Worm (Caenorhabditis elegans) whole organism, L1 larva: ENCODE measurements around the gene mca-1.

ENCODE experiments used
- C04F5.9 ChIP-seq: sonication (generic microtip); optimal IDR thresholded peaks from 2 replicates; lab custom pipeline; 2016; ENCODE audit warnings: missing genetic modification characterization, missing compliant biosample characterization
- C16A3.4 ChIP-seq: fragments of 150-350 bp; optimal IDR thresholded peaks from 2 replicates; lab custom pipeline; 2014; ENCODE audit warnings: missing biosample characterization, missing genetic modification characterization
- F16B12.6 ChIP-seq: fragments of 150-350 bp; optimal IDR thresholded peaks from 2 replicates; lab custom pipeline; 2014; ENCODE audit warnings: missing biosample characterization, missing genetic modification characterization
- Y116A8C.19 ChIP-seq: sonication (generic microtip); optimal IDR thresholded peaks from 2 replicates; lab custom pipeline; 2016; ENCODE audit warnings: missing compliant biosample characterization, missing genetic modification characterization, borderline replicate concordance
- aha-1 ChIP-seq: fragments of 150-350 bp; optimal IDR thresholded peaks from 2 replicates; lab custom pipeline; 2014; ENCODE audit warnings: missing biosample characterization, missing genetic modification characterization
- aly-2 ChIP-seq: fragments of 150-350 bp; optimal IDR thresholded peaks from 2 replicates; lab custom pipeline; 2014; ENCODE audit warnings: missing biosample characterization, missing genetic modification characterization
- ceh-8 ChIP-seq: fragments of 200-800 bp; sonication (Bioruptor generic); optimal IDR thresholded peaks from 2 replicates; lab custom pipeline; 2018; ENCODE audit warnings: mild to moderate bottlenecking, missing genetic modification characterization, moderate library complexity, missing compliant biosample characterization
- ceh-88 ChIP-seq: fragments of 200-800 bp; sonication (Bioruptor generic); IDR thresholded peaks from 2 replicates; pipeline ENCODE4 v1.3.6; 2022; ENCODE audit warnings: missing genetic modification characterization, missing compliant biosample characterization
- ceh-90 ChIP-seq: sonication (generic microtip); optimal IDR thresholded peaks from 2 replicates; lab custom pipeline; 2016; ENCODE audit warnings: missing genetic modification characterization, missing compliant biosample characterization
- dpl-1 ChIP-seq, 3 experiments: fragments of 150-350 bp in 2 of 3; sonication (generic microtip) in 1 of 3; optimal IDR thresholded peaks; 2 replicates each; lab custom pipeline; 2014 to 2017; ENCODE audit warnings: missing biosample characterization in 3 of 3, missing genetic modification characterization in 3 of 3, missing genetic modification reagents in 3 of 3
- elt-2 ChIP-seq: sonication (generic microtip); optimal IDR thresholded peaks from 2 replicates; lab custom pipeline; 2016; ENCODE audit warnings: missing genetic modification characterization, mild to moderate bottlenecking, inconsistent platforms, missing compliant biosample characterization, missing genetic modification reagents
- elt-3 ChIP-seq, 6 experiments: fragments of 150-350 bp in 1 of 6; sonication (generic microtip); optimal IDR thresholded peaks; 2 replicates each; lab custom pipeline; 2017 to 2018; ENCODE audit warnings: missing biosample characterization in 6 of 6, missing genetic modification characterization in 6 of 6, inconsistent platforms in 1 of 6
- fkh-10 ChIP-seq: sonication (generic microtip); optimal IDR thresholded peaks from 2 replicates; lab custom pipeline; 2017; ENCODE audit warnings: missing biosample characterization, missing genetic modification reagents, missing genetic modification characterization
- hlh-17 ChIP-seq: fragments of 200-800 bp; sonication (Bioruptor generic); optimal IDR thresholded peaks from 2 replicates; lab custom pipeline; 2018; ENCODE audit warnings: missing genetic modification characterization, mild to moderate bottlenecking, missing compliant biosample characterization, moderate library complexity, borderline replicate concordance
- hpl-2 ChIP-seq: fragments of 150-350 bp; optimal IDR thresholded peaks from 2 replicates; lab custom pipeline; 2014; ENCODE audit warnings: missing biosample characterization, missing genetic modification reagents, missing genetic modification characterization
- isw-1 ChIP-seq: fragments of 200-800 bp; sonication (Bioruptor generic); IDR thresholded peaks from 2 replicates; pipeline ENCODE4 v1.3.6; 2022; ENCODE audit warnings: missing genetic modification characterization, missing compliant biosample characterization
- lin-14 ChIP-seq: fragments of 200-800 bp; sonication (Bioruptor generic); optimal IDR thresholded peaks from 2 replicates; lab custom pipeline; 2018; ENCODE audit warnings: mild to moderate bottlenecking, missing genetic modification characterization, moderate library complexity, missing compliant biosample characterization
- lin-15B ChIP-seq: fragments of 150-350 bp; sonication (generic microtip); optimal IDR thresholded peaks from 3 replicates; lab custom pipeline; 2014; ENCODE audit warnings: missing biosample characterization, missing genetic modification characterization
- lsy-2 ChIP-seq, 2 experiments: fragments of 150-350 bp; optimal IDR thresholded peaks; 2 replicates each; lab custom pipeline; 2014; ENCODE audit warnings: missing biosample characterization in 2 of 2, missing genetic modification characterization in 2 of 2
- mab-9 ChIP-seq: fragments of 200-800 bp; sonication (Bioruptor generic); IDR thresholded peaks from 2 replicates; pipeline ENCODE4 v1.3.6; 2022; ENCODE audit warnings: missing genetic modification reagents, missing genetic modification characterization, missing compliant biosample characterization
- mep-1 ChIP-seq: fragments of 150-350 bp; optimal IDR thresholded peaks from 2 replicates; lab custom pipeline; 2014; ENCODE audit warnings: missing biosample characterization, missing genetic modification characterization
- nhr-20 ChIP-seq: sonication (generic microtip); optimal IDR thresholded peaks from 2 replicates; lab custom pipeline; 2016; ENCODE audit warnings: mild to moderate bottlenecking, missing genetic modification characterization, missing compliant biosample characterization
- nhr-28 ChIP-seq: fragments of 150-350 bp; optimal IDR thresholded peaks from 2 replicates; lab custom pipeline; 2014; ENCODE audit warnings: missing biosample characterization, missing genetic modification characterization
- nhr-47 ChIP-seq: sonication (generic microtip); optimal IDR thresholded peaks from 2 replicates; lab custom pipeline; 2016; ENCODE audit warnings: mild to moderate bottlenecking, missing genetic modification characterization, moderate library complexity, missing compliant biosample characterization
- nhr-71 ChIP-seq: sonication (generic microtip); optimal IDR thresholded peaks from 2 replicates; lab custom pipeline; 2016; ENCODE audit warnings: mild to moderate bottlenecking, missing genetic modification characterization, moderate library complexity, missing compliant biosample characterization
- nhr-76 ChIP-seq: sonication (generic microtip); optimal IDR thresholded peaks from 2 replicates; lab custom pipeline; 2017; ENCODE audit warnings: missing biosample characterization, missing genetic modification characterization
- nhr-84 ChIP-seq: sonication (generic microtip); optimal IDR thresholded peaks from 2 replicates; lab custom pipeline; 2017; ENCODE audit warnings: missing biosample characterization, missing genetic modification characterization
- nhr-85 ChIP-seq: sonication (generic microtip); peaks from one replicate; lab custom pipeline; 2016; ENCODE audit warnings: missing genetic modification characterization, inconsistent platforms, missing compliant biosample characterization
- pax-3 ChIP-seq: fragments of 200-800 bp; sonication (Bioruptor generic); optimal IDR thresholded peaks from 2 replicates; lab custom pipeline; 2018; ENCODE audit warnings: mild to moderate bottlenecking, missing genetic modification characterization, moderate library complexity, missing compliant biosample characterization
- pqm-1 ChIP-seq: sonication (generic microtip); optimal IDR thresholded peaks from 3 replicates; lab custom pipeline; 2017; ENCODE audit warnings: missing biosample characterization, missing genetic modification characterization
- sox-4 ChIP-seq: sonication (generic microtip); optimal IDR thresholded peaks from 2 replicates; lab custom pipeline; 2016; ENCODE audit warnings: missing genetic modification characterization, missing compliant biosample characterization
- swsn-7 ChIP-seq: sonication (generic microtip); optimal IDR thresholded peaks from 2 replicates; lab custom pipeline; 2016; ENCODE audit warnings: missing genetic modification characterization, missing compliant biosample characterization
- tbx-2 ChIP-seq: sonication (generic microtip); optimal IDR thresholded peaks from 2 replicates; lab custom pipeline; 2016; ENCODE audit warnings: missing genetic modification characterization, missing compliant biosample characterization
- unc-30 ChIP-seq: sonication (generic microtip); optimal IDR thresholded peaks from 2 replicates; lab custom pipeline; 2017; ENCODE audit warnings: missing biosample characterization, missing genetic modification characterization
- unc-86 ChIP-seq: sonication (generic microtip); optimal IDR thresholded peaks from 2 replicates; lab custom pipeline; 2016; ENCODE audit warnings: missing genetic modification characterization, missing compliant biosample characterization
- unc-98 ChIP-seq: fragments of 200-800 bp; sonication (Bioruptor generic); IDR thresholded peaks from 2 replicates; pipeline ENCODE4 v1.3.6; 2022; ENCODE audit warnings: missing genetic modification characterization, missing compliant biosample characterization
- vab-15 ChIP-seq: sonication (generic microtip); optimal IDR thresholded peaks from 2 replicates; lab custom pipeline; 2017; ENCODE audit warnings: missing genotype, mild to moderate bottlenecking, missing genetic modification characterization, missing compliant biosample characterization
- xbp-1 ChIP-seq: sonication (generic microtip); optimal IDR thresholded peaks from 2 replicates; lab custom pipeline; 2016; ENCODE audit warnings: missing genetic modification characterization, missing compliant biosample characterization
- zip-4 ChIP-seq: fragments of 200-800 bp; sonication (Bioruptor generic); optimal IDR thresholded peaks from 2 replicates; lab custom pipeline; 2018; ENCODE audit warnings: mild to moderate bottlenecking, missing genetic modification characterization, moderate library complexity, missing compliant biosample characterization

Gene mca-1

ce11 chrIV:9667084-9667483 lies 32.3 kb upstream of the mca-1 start:
- TF ChIP-seq zip-4 (GFP tag; lab: Kevin White, UChicago) (no peak), hlh-17 (GFP tag; lab: Kevin White, UChicago) (no peak), nhr-47 (tag; lab: Kevin White, UChicago) (peak; percentile 0), mep-1 (peak; percentile 17), lsy-2 (tag; optimal IDR thresholded peaks at IDR 0.05; lab: Kevin White, UChicago) (peak in 1 of 2 experiments; percentile 10), hpl-2 (no peak), nhr-71 (tag; lab: Kevin White, UChicago) (no peak), vab-15 (tag; lab: Kevin White, UChicago) (no peak), lin-14 (GFP tag; lab: Kevin White, UChicago) (peak; percentile 11), mab-9 (GFP tag; lab: Robert Waterston, UW) (no peak), nhr-85 (peak; percentile 73), nhr-84 (tag; lab: Kevin White, UChicago) (no peak), elt-2 (tag; lab: Kevin White, UChicago) (peak; percentile 4), C16A3.4 (tag; lab: Kevin White, UChicago) (no peak), Y116A8C.19 (tag; lab: Kevin White, UChicago) (no peak)

- TF ChIP-seq C16A3.4 (tag; lab: Kevin White, UChicago) (no peak), lin-14 (GFP tag; lab: Kevin White, UChicago) (peak; percentile 28), pqm-1 (no peak), fkh-10 (peak; percentile 62), C04F5.9 (tag; lab: Kevin White, UChicago) (no peak)
These were observed 25.3 kb upstream of the mca-1 start for ce11 chrIV:9659999-9660398.

- TF ChIP-seq aha-1 (tag; lab: Kevin White, UChicago) (no peak), unc-86 (tag; lab: Kevin White, UChicago) (no peak), aly-2 (tag; lab: Kevin White, UChicago) (no peak), pax-3 (tag; lab: Kevin White, UChicago) (no peak), ceh-8 (GFP tag; lab: Kevin White, UChicago) (no peak), swsn-7 (tag; lab: Kevin White, UChicago) (no peak), nhr-76 (no peak), ceh-90 (tag; lab: Kevin White, UChicago) (no peak), ceh-88 (no peak), nhr-20 (tag; lab: Kevin White, UChicago) (no peak), tbx-2 (tag; lab: Kevin White, UChicago) (no peak), nhr-28 (tag; lab: Kevin White, UChicago) (no peak), unc-30 (no peak), F16B12.6 (tag; lab: Kevin White, UChicago) (no peak), nhr-84 (tag; lab: Kevin White, UChicago) (no peak), sox-4 (tag; lab: Kevin White, UChicago) (no peak), unc-98 (no peak), nhr-85 (no peak), hlh-17 (GFP tag; lab: Kevin White, UChicago) (no peak)
These were observed 23.0 kb upstream of the mca-1 start, which contains the start of gene acc-1 for ce11 chrIV:9657753-9658152. Gene acc-1, plus strand, starts transcription at chrIV:9658053.

- TF ChIP-seq isw-1 (GFP tag; lab: Robert Waterston, UW), result no peak
- peak; percentile 22 for TF ChIP-seq lin-14 (GFP tag; lab: Kevin White, UChicago)
These were observed 20.8 kb upstream of the mca-1 start for ce11 chrIV:9655556-9655955.

ce11 chrIV:9654017-9654416 lies 19.3 kb upstream of the mca-1 start, which contains the start of gene F58G6.7:
Gene F58G6.7, plus strand, starts transcription at chrIV:9654317.
- TF ChIP-seq vab-15 (tag; lab: Kevin White, UChicago), result no peak
- no peak for TF ChIP-seq dpl-1 (GFP tag; optimal IDR thresholded peaks at IDR 0.05; lab: Kevin White, UChicago)
- no peak for TF ChIP-seq nhr-20 (tag; lab: Kevin White, UChicago)
- TF ChIP-seq lin-15B (tag; lab: Kevin White, UChicago), result no peak
- TF ChIP-seq xbp-1 (tag; lab: Kevin White, UChicago), result no peak
- TF ChIP-seq lin-14 (GFP tag; lab: Kevin White, UChicago), result no peak
- no peak for TF ChIP-seq elt-3 (tag; optimal IDR thresholded peaks at IDR 0.05; lab: Kevin White, UChicago)
